Worm (Caenorhabditis elegans) whole organism, L4/young adult: ENCODE results near the gene mesp-1.

Experiments
- W03F9.2 ChIP-seq: fragments of 150-350 bp; optimal IDR thresholded peaks from 2 replicates; lab custom pipeline; 2014; ENCODE audit warnings: missing biosample characterization, missing genetic modification characterization
- dao-5 ChIP-seq: sonication (generic microtip); optimal IDR thresholded peaks from 2 replicates; lab custom pipeline; 2016; ENCODE audit warnings: missing genotype, missing genetic modification characterization, moderate library complexity, missing compliant biosample characterization
- him-1 ChIP-seq: sonication (generic microtip); optimal IDR thresholded peaks from 2 replicates; lab custom pipeline; 2016; ENCODE audit warnings: missing genotype, missing genetic modification reagents, missing genetic modification characterization, missing compliant biosample characterization

DNA sequence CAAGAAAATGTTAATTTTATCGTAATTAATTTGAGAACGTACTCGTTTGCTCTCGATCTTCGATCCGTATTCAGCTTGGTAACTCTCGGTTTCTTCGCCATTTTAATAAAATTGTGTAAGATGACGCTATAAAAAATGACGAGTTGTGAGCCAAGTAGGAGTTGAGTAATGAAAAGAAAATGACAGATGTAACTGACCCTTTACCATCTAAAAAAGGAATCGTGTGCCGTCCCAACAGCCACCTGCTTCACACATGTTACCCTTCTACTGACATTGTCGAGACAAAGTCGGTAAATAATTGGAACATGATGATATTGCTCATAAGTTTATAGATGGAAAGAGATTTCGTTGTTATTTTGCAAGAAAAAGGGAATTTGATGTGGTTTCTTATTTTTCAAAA, 19.8 kb upstream of the mesp-1 start, which contains the start of gene hlh-12:
- TF ChIP-seq W03F9.2 (tag; lab: Kevin White, UChicago) (no peak), him-1 (tag; lab: Kevin White, UChicago) (no peak), dao-5 (tag; lab: Kevin White, UChicago) (no peak)
